Worm (Caenorhabditis elegans): ENCODE measurements around the gene F32E10.8.

- TF ChIP-seq ZK546.5 (tag; optimal IDR thresholded peaks at IDR 0.05) = no peak
- no peak for TF ChIP-seq F13H6.1 (tag; optimal IDR thresholded peaks at IDR 0.05)
- no peak for TF ChIP-seq elt-1 (tag; optimal IDR thresholded peaks at IDR 0.05)
- TF ChIP-seq snpc-4 (tag; optimal IDR thresholded peaks at IDR 0.05) = no peak
- no peak for TF ChIP-seq nhr-11 (tag; optimal IDR thresholded peaks at IDR 0.05)
- no peak for TF ChIP-seq unc-55 (GFP tag; optimal IDR thresholded peaks at IDR 0.05)
- no peak for TF ChIP-seq gmeb-1 (tag; optimal IDR thresholded peaks at IDR 0.05)
- TF ChIP-seq lin-13 (GFP tag; optimal IDR thresholded peaks at IDR 0.05) = no peak
- no peak for TF ChIP-seq nhr-77 (tag; optimal IDR thresholded peaks at IDR 0.05)
- TF ChIP-seq zag-1 (tag; optimal IDR thresholded peaks at IDR 0.05) = no peak
- no peak for TF ChIP-seq unc-62 (GFP tag; optimal IDR thresholded peaks at IDR 0.05)
- no peak for TF ChIP-seq nhr-23 (tag; optimal IDR thresholded peaks at IDR 0.05)
Observed at ce11 chrIV:7612523-7612922, 45.1 kb downstream of the F32E10.8 start.

All from whole organism, L2 larva.